Worm (Caenorhabditis elegans): ENCODE measurements around the gene hadb-1.
A peak's percentile ranks its signal among the peaks of the same experiment; 100 is the strongest.

- TF ChIP-seq lin-1 (GFP tag; IDR thresholded peaks at IDR 0.05), result no peak
- no peak for TF ChIP-seq fos-1 (tag; optimal IDR thresholded peaks at IDR 0.05)
- no peak for TF ChIP-seq pqm-1 (tag; optimal IDR thresholded peaks at IDR 0.05)
- peak; percentile 62 for TF ChIP-seq lin-13 (GFP tag; optimal IDR thresholded peaks at IDR 0.05)
- TF ChIP-seq nhr-237 (tag; optimal IDR thresholded peaks at IDR 0.05), result no peak
- no peak for TF ChIP-seq nhr-25 (tag; optimal IDR thresholded peaks at IDR 0.05; ENCODE audit: borderline replicate concordance, insufficient read depth)
- TF ChIP-seq ztf-11 (tag; optimal IDR thresholded peaks at IDR 0.05), result no peak
- TF ChIP-seq nhr-28 (tag; optimal IDR thresholded peaks at IDR 0.05), result no peak
- TF ChIP-seq mdt-29 (GFP tag; IDR thresholded peaks at IDR 0.05), result no peak
- TF ChIP-seq duxl-1 (tag; optimal IDR thresholded peaks at IDR 0.05; ENCODE audit: poor library complexity), result no peak
- TF ChIP-seq fkh-10 (GFP tag; optimal IDR thresholded peaks at IDR 0.05), result no peak
- peak; percentile 52; the same call in 1 of the 2 replicates for TF ChIP-seq pha-4 (GFP tag; IDR thresholded peaks at IDR 0.05)
- TF ChIP-seq pha-4 (tag; optimal IDR thresholded peaks at IDR 0.05), result no peak
These were observed 38.0 kb downstream of the hadb-1 start, which contains the start of gene flp-23 for ce11 chrIII:8650235-8650817.
